Fruit fly (Drosophila melanogaster) whole organism, embryonic: ENCODE measurements around the gene CG4291.
A peak's percentile ranks its signal among the peaks of the same experiment; 100 is the strongest.

Experiments
- Antp ChIP-seq: fragments of 200-800 bp; sonication (Bioruptor generic); optimal IDR thresholded peaks from 3 replicates; lab custom pipeline; 2016; ENCODE audit warnings: missing biosample characterization, missing genetic modification characterization
- B-H1 ChIP-seq: fragments of 200-800 bp; sonication (Bioruptor generic); IDR thresholded peaks from 3 replicates; pipeline ENCODE4 v1.3.6; 2022; ENCODE audit warnings: missing biosample characterization, missing genetic modification characterization
- CG11456 ChIP-seq: fragments of 200-800 bp; sonication (Bioruptor generic); IDR thresholded peaks from 3 replicates; pipeline ENCODE4 v1.3.6; 2022; ENCODE audit warnings: missing biosample characterization, missing genetic modification characterization
- CG11504 ChIP-seq: fragments of 200-800 bp; sonication (Bioruptor generic); optimal IDR thresholded peaks from 3 replicates; lab custom pipeline; 2019; ENCODE audit warnings: missing biosample characterization, mild to moderate bottlenecking, missing genetic modification characterization, moderate library complexity
- CG12744 ChIP-seq: fragments of 200-800 bp; sonication (Bioruptor generic); optimal IDR thresholded peaks from 2 replicates; lab custom pipeline; 2016; ENCODE audit warnings: missing biosample characterization, missing genetic modification characterization
- CG14965 ChIP-seq: fragments of 200-800 bp; sonication (Bioruptor generic); optimal IDR thresholded peaks from 2 replicates; lab custom pipeline; 2016; ENCODE audit warnings: missing biosample characterization, missing genetic modification characterization, borderline replicate concordance
- CG16779 ChIP-seq: fragments of 200-800 bp; sonication (Bioruptor generic); IDR thresholded peaks from 2 replicates; pipeline ENCODE4 v1.3.6; 2022; ENCODE audit warnings: missing biosample characterization, missing genetic modification characterization
- CG18764 ChIP-seq: fragments of 200-800 bp; sonication (Bioruptor generic); optimal IDR thresholded peaks from 3 replicates; lab custom pipeline; 2016; ENCODE audit warnings: missing biosample characterization, missing genetic modification characterization
- CG3163 ChIP-seq: fragments of 200-800 bp; sonication (Bioruptor generic); optimal IDR thresholded peaks from 3 replicates; lab custom pipeline; 2016; ENCODE audit warnings: missing biosample characterization, missing genetic modification characterization
- CG32532 ChIP-seq: fragments of 200-800 bp; sonication (Bioruptor generic); IDR thresholded peaks from 2 replicates; pipeline ENCODE4 v1.3.6; 2022; ENCODE audit warnings: missing biosample characterization, missing genetic modification characterization
- CG4282 ChIP-seq: fragments of 200-800 bp; sonication (Bioruptor generic); optimal IDR thresholded peaks from 2 replicates; lab custom pipeline; 2016; ENCODE audit warnings: missing biosample characterization, missing genetic modification characterization
- CG43689 ChIP-seq: fragments of 200-800 bp; sonication (Bioruptor generic); IDR thresholded peaks from 2 replicates; pipeline ENCODE4 v1.3.6; 2022; ENCODE audit warnings: missing biosample characterization, missing genetic modification characterization
- CG5245 ChIP-seq: fragments of 200-800 bp; sonication (Bioruptor generic); optimal IDR thresholded peaks from 3 replicates; lab custom pipeline; 2016; ENCODE audit warnings: missing biosample characterization, missing genetic modification characterization
- CG6689 ChIP-seq: fragments of 200-800 bp; sonication (Bioruptor generic); IDR thresholded peaks from 2 replicates; pipeline ENCODE4 v1.3.6; 2022; ENCODE audit warnings: missing biosample characterization, missing genetic modification characterization
- CG9727 ChIP-seq: fragments of 200-800 bp; sonication (Bioruptor generic); optimal IDR thresholded peaks from 3 replicates; lab custom pipeline; 2017; ENCODE audit warnings: missing biosample characterization, mild to moderate bottlenecking, missing genetic modification characterization
- Dbx ChIP-seq: fragments of 200-800 bp; sonication (Bioruptor generic); IDR thresholded peaks from 3 replicates; pipeline ENCODE4 v1.3.6; 2022; ENCODE audit warnings: missing biosample characterization, missing genetic modification characterization
- Deaf1 ChIP-seq: fragments of 200-800 bp; optimal IDR thresholded peaks from 3 replicates; lab custom pipeline; 2019; ENCODE audit warnings: missing biosample characterization, mild to moderate bottlenecking, missing genetic modification characterization, moderate library complexity
- Doc3 ChIP-seq: fragments of 200-800 bp; sonication (Bioruptor generic); IDR thresholded peaks from 3 replicates; pipeline ENCODE4 v1.3.6; 2022; ENCODE audit warnings: missing biosample characterization, missing genetic modification characterization; ENCODE audit not compliant: partially characterized antibody
- Gug ChIP-seq: fragments of 200-800 bp; sonication (Bioruptor generic); IDR thresholded peaks from 4 replicates; pipeline ENCODE4 v1.3.6; 2022; ENCODE audit warnings: missing biosample characterization, missing genetic modification characterization
- HLH4C ChIP-seq: fragments of 200-800 bp; sonication (Bioruptor generic); IDR thresholded peaks from 3 replicates; pipeline ENCODE4 v1.3.6; 2022; ENCODE audit warnings: missing biosample characterization, missing genetic modification characterization; ENCODE audit not compliant: partially characterized antibody
- Hey ChIP-seq: fragments of 200-800 bp; sonication (Bioruptor generic); optimal IDR thresholded peaks from 3 replicates; lab custom pipeline; 2018; ENCODE audit warnings: missing biosample characterization, mild to moderate bottlenecking, missing genetic modification characterization
- Hmx ChIP-seq: fragments of 200-800 bp; sonication (Bioruptor generic); optimal IDR thresholded peaks from 2 replicates; lab custom pipeline; 2016; ENCODE audit warnings: missing biosample characterization, missing genetic modification characterization
- Lhr ChIP-seq: fragments of 200-800 bp; sonication (Bioruptor generic); optimal IDR thresholded peaks from 3 replicates; lab custom pipeline; 2017; ENCODE audit warnings: mild to moderate bottlenecking, missing biosample characterization, missing genetic modification reagents, missing genetic modification characterization
- Lim3 ChIP-seq: fragments of 200-800 bp; sonication (Bioruptor generic); IDR thresholded peaks from 2 replicates; pipeline ENCODE4 v1.3.6; 2022; ENCODE audit warnings: missing biosample characterization, missing genetic modification characterization
- TFAM ChIP-seq: fragments of 200-800 bp; sonication (Bioruptor generic); optimal IDR thresholded peaks from 2 replicates; lab custom pipeline; 2017; ENCODE audit warnings: missing biosample characterization, missing genetic modification characterization, inconsistent platforms
- Xbp1 ChIP-seq: fragments of 200-800 bp; sonication (Bioruptor generic); optimal IDR thresholded peaks from 3 replicates; lab custom pipeline; 2016; ENCODE audit warnings: missing biosample characterization, mild to moderate bottlenecking, missing genetic modification characterization
- cato ChIP-seq: fragments of 200-800 bp; sonication (Bioruptor generic); optimal IDR thresholded peaks from 2 replicates; lab custom pipeline; 2016; ENCODE audit warnings: missing biosample characterization, missing genetic modification characterization, borderline replicate concordance
- ci ChIP-seq: fragments of 200-800 bp; sonication (Bioruptor generic); IDR thresholded peaks from 3 replicates; pipeline ENCODE4 v1.3.6; 2022; ENCODE audit warnings: missing biosample characterization, missing genetic modification characterization
- dan ChIP-seq: fragments of 200-800 bp; sonication (Bioruptor generic); IDR thresholded peaks from 2 replicates; pipeline ENCODE4 v1.3.6; 2022; ENCODE audit warnings: missing biosample characterization, missing genetic modification characterization
- dpn ChIP-seq, 2 experiments: fragments of 200-800 bp; sonication (Bioruptor generic); optimal IDR thresholded peaks; 3 replicates each; lab custom pipeline; 2016; ENCODE audit warnings: missing biosample characterization in 2 of 2, missing genetic modification characterization in 2 of 2
- emc ChIP-seq: fragments of 200-800 bp; sonication (Bioruptor generic); optimal IDR thresholded peaks from 2 replicates; lab custom pipeline; 2016; ENCODE audit warnings: missing biosample characterization, missing genetic modification characterization
- ems ChIP-seq: fragments of 200-800 bp; sonication (Bioruptor generic); optimal IDR thresholded peaks from 3 replicates; lab custom pipeline; 2016; ENCODE audit warnings: missing biosample characterization, missing genetic modification characterization
- eve ChIP-seq, 2 experiments: fragments of >200 bp; optimal IDR thresholded peaks; 2 replicates each; lab custom pipeline; 2017; ENCODE audit warnings: missing biosample characterization in 2 of 2, missing genetic modification characterization in 2 of 2
- fd96Cb ChIP-seq: fragments of 200-800 bp; sonication (Bioruptor generic); optimal IDR thresholded peaks from 2 replicates; lab custom pipeline; 2018; ENCODE audit warnings: missing biosample characterization, mild to moderate bottlenecking, missing genetic modification characterization, moderate library complexity
- gcm ChIP-seq: fragments of 200-800 bp; sonication (Bioruptor generic); optimal IDR thresholded peaks from 2 replicates; lab custom pipeline; 2019; ENCODE audit warnings: missing biosample characterization, mild to moderate bottlenecking, missing genetic modification characterization, moderate library complexity
- insv ChIP-seq, 2 experiments: fragments of 200-800 bp; sonication (Bioruptor generic); optimal IDR thresholded peaks; 3 replicates each; lab custom pipeline; 2016 to 2018; ENCODE audit warnings: missing biosample characterization in 2 of 2, missing genetic modification characterization in 2 of 2
- inv ChIP-seq: fragments of 200-800 bp; sonication (Bioruptor generic); IDR thresholded peaks from 2 replicates; pipeline ENCODE4 v1.3.6; 2022; ENCODE audit warnings: missing biosample characterization, missing genetic modification characterization; ENCODE audit not compliant: partially characterized antibody
- ken ChIP-seq: fragments of 200-800 bp; sonication (Bioruptor generic); IDR thresholded peaks from 3 replicates; pipeline ENCODE4 v1.3.6; 2022; ENCODE audit warnings: missing biosample characterization, missing genetic modification characterization
- nom ChIP-seq: fragments of 200-800 bp; sonication (Bioruptor generic); optimal IDR thresholded peaks from 2 replicates; lab custom pipeline; 2017; ENCODE audit warnings: missing biosample characterization, missing genetic modification characterization, mild to moderate bottlenecking, moderate library complexity, missing genetic modification reagents
- onecut ChIP-seq: fragments of 200-800 bp; sonication (Bioruptor generic); IDR thresholded peaks from 2 replicates; pipeline ENCODE4 v1.3.6; 2022; ENCODE audit warnings: missing biosample characterization, missing genetic modification characterization
- p53 ChIP-seq: fragments of 200-800 bp; sonication (Bioruptor generic); optimal IDR thresholded peaks from 2 replicates; lab custom pipeline; 2016; ENCODE audit warnings: missing biosample characterization, missing genetic modification characterization
- pfk ChIP-seq: fragments of 200-800 bp; sonication (Bioruptor generic); optimal IDR thresholded peaks from 2 replicates; lab custom pipeline; 2018; ENCODE audit warnings: missing biosample characterization, mild to moderate bottlenecking, missing genetic modification characterization, moderate library complexity
- pum ChIP-seq: fragments of 200-800 bp; sonication (Bioruptor generic); optimal IDR thresholded peaks from 2 replicates; lab custom pipeline; 2016; ENCODE audit warnings: missing biosample characterization, missing genetic modification characterization
- salm ChIP-seq: fragments of 200-800 bp; sonication (Bioruptor generic); optimal IDR thresholded peaks from 2 replicates; lab custom pipeline; 2018; ENCODE audit warnings: missing biosample characterization, mild to moderate bottlenecking, missing genetic modification characterization
- sens-2 ChIP-seq: fragments of 200-800 bp; sonication (Bioruptor generic); IDR thresholded peaks from 2 replicates; pipeline ENCODE4 v1.3.6; 2022; ENCODE audit warnings: missing biosample characterization, missing genetic modification characterization
- slp2 ChIP-seq: fragments of 200-800 bp; sonication (Bioruptor generic); optimal IDR thresholded peaks from 2 replicates; lab custom pipeline; 2016; ENCODE audit warnings: missing biosample characterization, missing genetic modification characterization
- sr ChIP-seq: fragments of 200-800 bp; sonication (Bioruptor generic); IDR thresholded peaks from 3 replicates; pipeline ENCODE4 v1.3.6; 2022; ENCODE audit warnings: missing biosample characterization, missing genetic modification characterization
- stc ChIP-seq: fragments of 200-800 bp; sonication (Bioruptor generic); IDR thresholded peaks from 2 replicates; pipeline ENCODE4 v1.3.6; 2022; ENCODE audit warnings: missing biosample characterization, missing genetic modification characterization
- tll ChIP-seq, 2 experiments: fragments of 200-800 bp in 1 of 2; fragments of >200 bp in 1 of 2; sonication (Bioruptor generic) in 1 of 2; optimal IDR thresholded peaks; 2 replicates each; lab custom pipeline; 2017 to 2019; ENCODE audit warnings: missing biosample characterization in 2 of 2, missing genetic modification characterization in 2 of 2, mild to moderate bottlenecking in 1 of 2, moderate library complexity in 1 of 2
- tx ChIP-seq: fragments of 200-800 bp; sonication (Bioruptor generic); optimal IDR thresholded peaks from 2 replicates; lab custom pipeline; 2016; ENCODE audit warnings: missing biosample characterization, missing genetic modification characterization
- usp ChIP-seq: fragments of >200 bp; optimal IDR thresholded peaks from 2 replicates; lab custom pipeline; 2017; ENCODE audit warnings: missing biosample characterization, missing genetic modification characterization
- yki ChIP-seq: fragments of >200 bp; optimal IDR thresholded peaks from 3 replicates; lab custom pipeline; 2018

CG4291 gene

dm6 chr2L:825768-826263 lies 26.7 kb downstream of the CG4291 start, which contains the start of the genes CG3862 and dock (continued):
- 0 out of 3 replicates have a peak, but pooled peaks have one; percentile 20 for TF ChIP-seq ken (GFP tag; lab: Robert Waterston, UW)
- peak; percentile 84 for TF ChIP-seq Doc3 (GFP tag; lab: Robert Waterston, UW)
- peak; percentile 68 for TF ChIP-seq nom (GFP tag; lab: Kevin White, UChicago)
- TF ChIP-seq CG14965: no peak
- no peak for TF ChIP-seq Hey (tag; lab: Kevin White, UChicago)
- peak; percentile 44 for TF ChIP-seq onecut (GFP tag; lab: Robert Waterston, UW)
- peak; percentile 21 for TF ChIP-seq Lhr (GFP tag; lab: Kevin White, UChicago)
- TF ChIP-seq CG43689 (GFP tag; lab: Robert Waterston, UW): no peak
- TF ChIP-seq CG32532: peak; percentile 58
- peak; percentile 33 for TF ChIP-seq emc (GFP tag; lab: Kevin White, UChicago)
- no peak for TF ChIP-seq CG16779 (GFP tag; lab: Robert Waterston, UW)
- peak; percentile 99 for TF ChIP-seq HLH4C (GFP tag; lab: Robert Waterston, UW)
- no peak for TF ChIP-seq sr (GFP tag; lab: Robert Waterston, UW)
- TF ChIP-seq fd96Cb: no peak
- no peak for TF ChIP-seq cato (GFP tag; lab: Kevin White, UChicago)
- peak; percentile 51 for TF ChIP-seq CG9727 (GFP tag; lab: Kevin White, UChicago)
- TF ChIP-seq CG5245: peak; percentile 41
- peak; percentile 50 for TF ChIP-seq Xbp1 (GFP tag; lab: Kevin White, UChicago)
- TF ChIP-seq insv (GFP tag; optimal IDR thresholded peaks at IDR 0.05; lab: Kevin White, UChicago): peak in 1 of 2 experiments; percentile 23
- peak; percentile 46 for TF ChIP-seq tx (GFP tag; lab: Kevin White, UChicago)
- TF ChIP-seq pfk (GFP tag; lab: Kevin White, UChicago): peak; percentile 12
- peak; percentile 66 for TF ChIP-seq CG3163 (GFP tag; lab: Kevin White, UChicago)
- TF ChIP-seq gcm (GFP tag; lab: Kevin White, UChicago): peak; percentile 39
- TF ChIP-seq CG12744: no peak
- TF ChIP-seq Antp: peak; percentile 66
- TF ChIP-seq B-H1 (GFP tag; lab: Robert Waterston, UW): no peak
- no peak for TF ChIP-seq CG6689 (GFP tag; lab: Robert Waterston, UW)
- peak; percentile 77 for TF ChIP-seq CG11456
- TF ChIP-seq pum (GFP tag; lab: Kevin White, UChicago): peak; percentile 63
- TF ChIP-seq slp2 (GFP tag; lab: Kevin White, UChicago): no peak
- TF ChIP-seq TFAM (GFP tag; lab: Kevin White, UChicago): no peak
- no peak for TF ChIP-seq yki
- TF ChIP-seq dpn (GFP tag; optimal IDR thresholded peaks at IDR 0.05; lab: Kevin White, UChicago): peak; percentile 54 to 71
- peak; percentile 33 for TF ChIP-seq CG18764 (GFP tag; lab: Kevin White, UChicago)
- TF ChIP-seq tll (GFP tag; optimal IDR thresholded peaks at IDR 0.05; lab: Kevin White, UChicago): no peak
- no peak for TF ChIP-seq Hmx (GFP tag; lab: Kevin White, UChicago)
- peak; percentile 69 for TF ChIP-seq Dbx
- TF ChIP-seq Deaf1 (tag; lab: Kevin White, UChicago): peak; percentile 13
- no peak for TF ChIP-seq usp
- TF ChIP-seq ci (GFP tag; lab: Robert Waterston, UW): peak; percentile 77; the same call in 2 of the 3 replicates
- TF ChIP-seq p53: peak; percentile 69
- peak; percentile 11; the same call in 1 of the 4 replicates for TF ChIP-seq Gug (GFP tag; lab: Robert Waterston, UW)
- TF ChIP-seq ems: peak; percentile 62
- peak; percentile 88 for TF ChIP-seq inv (GFP tag; lab: Robert Waterston, UW)
- peak; percentile 34 for TF ChIP-seq CG4282
- TF ChIP-seq eve (GFP tag; optimal IDR thresholded peaks at IDR 0.05; lab: Kevin White, UChicago): no peak
- TF ChIP-seq dan (GFP tag; lab: Robert Waterston, UW): no peak
- TF ChIP-seq stc (GFP tag; lab: Robert Waterston, UW): no peak
- TF ChIP-seq salm (tag; lab: Kevin White, UChicago): no peak
- no peak for TF ChIP-seq sens-2 (GFP tag; lab: Robert Waterston, UW)
- TF ChIP-seq CG11504 (tag; lab: Kevin White, UChicago): peak; percentile 40
- no peak for TF ChIP-seq Lim3 (GFP tag; lab: Robert Waterston, UW)
